Fruit fly (Drosophila melanogaster) whole organism, embryonic: Measurements from ENCODE around the gene CG1231.

ENCODE experiments used
- Awh ChIP-seq: fragments of 200-800 bp; sonication (Bioruptor generic); IDR thresholded peaks from 2 replicates; pipeline ENCODE4, ENCODE4 v1.3.6; 2022; ENCODE audit warnings: missing biosample characterization, missing genetic modification characterization
- Bdp1 ChIP-seq: fragments of 200-800 bp; sonication (Bioruptor generic); optimal IDR thresholded peaks from 3 replicates; lab custom pipeline; 2016; ENCODE audit warnings: missing biosample characterization, missing genetic modification characterization
- CG10274 ChIP-seq: fragments of 200-800 bp; sonication (Bioruptor generic); optimal IDR thresholded peaks from 3 replicates; lab custom pipeline; 2017; ENCODE audit warnings: missing biosample characterization, mild to moderate bottlenecking, missing genetic modification characterization
- CG10543 ChIP-seq: fragments of 200-800 bp; sonication (Bioruptor generic); optimal IDR thresholded peaks from 3 replicates; lab custom pipeline; 2017; ENCODE audit warnings: missing biosample characterization, mild to moderate bottlenecking, missing genetic modification characterization, moderate library complexity
- CG12769 ChIP-seq: fragments of 200-800 bp; sonication (Bioruptor generic); optimal IDR thresholded peaks from 2 replicates; lab custom pipeline; 2019; ENCODE audit warnings: missing biosample characterization, mild to moderate bottlenecking, missing genetic modification characterization, moderate library complexity
- CG14014 ChIP-seq: fragments of 200-800 bp; sonication (Bioruptor generic); IDR thresholded peaks from 2 replicates; pipeline ENCODE4 v1.3.6; 2022; ENCODE audit warnings: missing biosample characterization, missing genetic modification characterization
- CG15479 ChIP-seq: fragments of 200-800 bp; sonication (Bioruptor generic); optimal IDR thresholded peaks from 3 replicates; lab custom pipeline; 2019; ENCODE audit warnings: missing biosample characterization, mild to moderate bottlenecking, missing genetic modification characterization, moderate library complexity
- CG15601 ChIP-seq: fragments of 200-800 bp; sonication (Bioruptor generic); optimal IDR thresholded peaks from 3 replicates; lab custom pipeline; 2019; ENCODE audit warnings: missing biosample characterization, mild to moderate bottlenecking, missing genetic modification characterization, moderate library complexity
- CG16815 ChIP-seq: fragments of 200-800 bp; sonication (Bioruptor generic); optimal IDR thresholded peaks from 3 replicates; lab custom pipeline; 2017; ENCODE audit warnings: missing biosample characterization, mild to moderate bottlenecking, missing genetic modification characterization
- CG17361 ChIP-seq: fragments of 200-800 bp; sonication (Bioruptor generic); IDR thresholded peaks from 3 replicates; pipeline ENCODE4 v1.3.6; 2022; ENCODE audit warnings: missing biosample characterization, missing genetic modification characterization
- CG1832 ChIP-seq: fragments of 200-800 bp; sonication (Bioruptor generic); optimal IDR thresholded peaks from 2 replicates; lab custom pipeline; 2017; ENCODE audit warnings: missing biosample characterization, mild to moderate bottlenecking, missing genetic modification characterization, inconsistent platforms
- CG2116 ChIP-seq: fragments of 200-800 bp; sonication (Bioruptor generic); optimal IDR thresholded peaks from 3 replicates; lab custom pipeline; 2018; ENCODE audit warnings: missing biosample characterization, mild to moderate bottlenecking, missing genetic modification characterization
- CG2678 ChIP-seq: fragments of 200-800 bp; sonication (Bioruptor generic); optimal IDR thresholded peaks from 3 replicates; lab custom pipeline; 2019; ENCODE audit warnings: missing biosample characterization, mild to moderate bottlenecking, missing genetic modification characterization, moderate library complexity
- CG6272 ChIP-seq: fragments of 200-800 bp; sonication (Bioruptor generic); IDR thresholded peaks from 2 replicates; pipeline ENCODE4 v1.3.6; 2022; ENCODE audit warnings: missing biosample characterization, missing genetic modification characterization
- CG6654 ChIP-seq: fragments of 200-800 bp; sonication (Bioruptor generic); optimal IDR thresholded peaks from 2 replicates; lab custom pipeline; 2017; ENCODE audit warnings: missing biosample characterization, mild to moderate bottlenecking, missing genetic modification characterization
- CG7786 ChIP-seq: fragments of 200-800 bp; sonication (Bioruptor generic); optimal IDR thresholded peaks from 2 replicates; lab custom pipeline; 2016; ENCODE audit warnings: missing biosample characterization, missing genetic modification characterization
- CG7987 ChIP-seq: fragments of 200-800 bp; sonication (Bioruptor generic); optimal IDR thresholded peaks from 2 replicates; lab custom pipeline; 2018; ENCODE audit warnings: missing biosample characterization, mild to moderate bottlenecking, missing genetic modification characterization, moderate library complexity
- CG8924 ChIP-seq: fragments of 200-800 bp; optimal IDR thresholded peaks from 3 replicates; lab custom pipeline; 2019; ENCODE audit warnings: missing biosample characterization, mild to moderate bottlenecking, missing genetic modification characterization, moderate library complexity
- CoRest ChIP-seq: fragments of 200-800 bp; sonication (Bioruptor generic); optimal IDR thresholded peaks from 3 replicates; lab custom pipeline; 2018; ENCODE audit warnings: missing biosample characterization, mild to moderate bottlenecking, missing genetic modification characterization, moderate library complexity
- Dek ChIP-seq: fragments of 200-800 bp; sonication (Bioruptor generic); optimal IDR thresholded peaks from 3 replicates; lab custom pipeline; 2019; ENCODE audit warnings: missing biosample characterization, mild to moderate bottlenecking, missing genetic modification characterization, moderate library complexity
- Dfd ChIP-seq, 2 experiments: fragments of >200 bp; optimal IDR thresholded peaks; 2 replicates each; lab custom pipeline; 2017; ENCODE audit warnings: missing biosample characterization in 2 of 2, missing genetic modification characterization in 2 of 2
- Fer1 ChIP-seq: fragments of 200-800 bp; sonication (Bioruptor generic); optimal IDR thresholded peaks from 2 replicates; lab custom pipeline; 2017; ENCODE audit warnings: missing biosample characterization, mild to moderate bottlenecking, missing genetic modification characterization
- HmgD ChIP-seq: fragments of 200-800 bp; sonication (Bioruptor generic); optimal IDR thresholded peaks from 3 replicates; lab custom pipeline; 2016; ENCODE audit warnings: missing biosample characterization, missing genetic modification characterization
- Hr39 ChIP-seq: fragments of >200 bp; optimal IDR thresholded peaks from 2 replicates; lab custom pipeline; 2017
- Jarid2 ChIP-seq: fragments of 200-800 bp; sonication (Bioruptor generic); optimal IDR thresholded peaks from 3 replicates; lab custom pipeline; 2017; ENCODE audit warnings: mild to moderate bottlenecking, missing biosample characterization, missing genetic modification reagents, missing genetic modification characterization
- Lim3 ChIP-seq: fragments of 200-800 bp; sonication (Bioruptor generic); IDR thresholded peaks from 2 replicates; pipeline ENCODE4 v1.3.6; 2022; ENCODE audit warnings: missing biosample characterization, missing genetic modification characterization
- Med ChIP-seq: fragments of 200-800 bp; sonication (Bioruptor generic); peaks from one replicate; lab custom pipeline; 2016; ENCODE audit warnings: missing biosample characterization, missing genetic modification characterization, mild to moderate bottlenecking, inconsistent platforms, moderate library complexity
- Mrtf ChIP-seq: fragments of 200-800 bp; sonication (Bioruptor generic); IDR thresholded peaks from 3 replicates; pipeline ENCODE4 v1.3.6; 2022; ENCODE audit warnings: missing biosample characterization, missing genetic modification characterization
- Poxn ChIP-seq: fragments of 200-800 bp; sonication (Bioruptor generic); IDR thresholded peaks from 2 replicates; pipeline ENCODE4 v1.3.6; 2022; ENCODE audit warnings: missing biosample characterization, missing genetic modification characterization
- Xbp1 ChIP-seq: fragments of 200-800 bp; sonication (Bioruptor generic); optimal IDR thresholded peaks from 3 replicates; lab custom pipeline; 2016; ENCODE audit warnings: missing biosample characterization, mild to moderate bottlenecking, missing genetic modification characterization
- abd-A ChIP-seq: fragments of 200-800 bp; sonication (Bioruptor generic); optimal IDR thresholded peaks from 3 replicates; lab custom pipeline; 2019; ENCODE audit warnings: missing biosample characterization, mild to moderate bottlenecking, missing genetic modification characterization, moderate library complexity
- ato ChIP-seq: fragments of 200-800 bp; sonication (Bioruptor generic); IDR thresholded peaks from 2 replicates; pipeline ENCODE4 v1.3.6; 2022; ENCODE audit warnings: missing biosample characterization, missing genetic modification characterization; ENCODE audit not compliant: partially characterized antibody
- cg ChIP-seq: fragments of 200-800 bp; sonication (Bioruptor generic); optimal IDR thresholded peaks from 3 replicates; lab custom pipeline; 2019; ENCODE audit warnings: missing biosample characterization, mild to moderate bottlenecking, missing genetic modification characterization, moderate library complexity
- chif ChIP-seq, 2 experiments: fragments of 200-800 bp; sonication (Bioruptor generic); optimal IDR thresholded peaks; 3 replicates each; lab custom pipeline; 2016; ENCODE audit warnings: missing biosample characterization in 2 of 2, missing genetic modification characterization in 2 of 2
- disco-r ChIP-seq: fragments of 200-800 bp; sonication (Bioruptor generic); optimal IDR thresholded peaks from 2 replicates; lab custom pipeline; 2016; ENCODE audit warnings: missing biosample characterization, missing genetic modification characterization
- fru ChIP-seq: fragments of >200 bp; optimal IDR thresholded peaks from 2 replicates; lab custom pipeline; 2017
- fu2 ChIP-seq: fragments of 200-800 bp; sonication (Bioruptor generic); optimal IDR thresholded peaks from 2 replicates; lab custom pipeline; 2016; ENCODE audit warnings: missing biosample characterization, missing genetic modification characterization
- gcm2 ChIP-seq: fragments of 200-800 bp; sonication (Bioruptor generic); optimal IDR thresholded peaks from 2 replicates; lab custom pipeline; 2016; ENCODE audit warnings: missing biosample characterization, missing genetic modification characterization
- grn ChIP-seq: fragments of 200-800 bp; sonication (Bioruptor generic); optimal IDR thresholded peaks from 3 replicates; lab custom pipeline; 2017; ENCODE audit warnings: missing biosample characterization, missing genetic modification characterization
- hth ChIP-seq: fragments of >200 bp; optimal IDR thresholded peaks from 2 replicates; lab custom pipeline; 2017; ENCODE audit warnings: inconsistent platforms
- lab ChIP-seq: fragments of 200-800 bp; sonication (Bioruptor generic); optimal IDR thresholded peaks from 3 replicates; lab custom pipeline; 2017; ENCODE audit warnings: missing biosample characterization, missing genetic modification characterization, mild to moderate bottlenecking, moderate library complexity, missing genetic modification reagents
- lola ChIP-seq, 3 experiments: fragments of >200 bp in 2 of 3; fragments of 200-800 bp in 1 of 3; sonication (Bioruptor generic) in 1 of 3; optimal IDR thresholded peaks; 2 replicates each; lab custom pipeline; 2017 to 2019; ENCODE audit warnings: missing biosample characterization in 3 of 3, missing genetic modification characterization in 3 of 3, mild to moderate bottlenecking in 1 of 3, moderate library complexity in 1 of 3
- mam ChIP-seq: fragments of 200-800 bp; sonication (Bioruptor generic); optimal IDR thresholded peaks from 3 replicates; lab custom pipeline; 2016; ENCODE audit warnings: missing biosample characterization, missing genetic modification characterization
- p53 ChIP-seq: fragments of 200-800 bp; sonication (Bioruptor generic); optimal IDR thresholded peaks from 2 replicates; lab custom pipeline; 2016; ENCODE audit warnings: missing biosample characterization, missing genetic modification characterization
- pros ChIP-seq: fragments of 200-800 bp; sonication (Bioruptor generic); optimal IDR thresholded peaks from 3 replicates; lab custom pipeline; 2019; ENCODE audit warnings: missing biosample characterization, mild to moderate bottlenecking, missing genetic modification characterization, moderate library complexity
- repo ChIP-seq: fragments of 200-800 bp; sonication (Bioruptor generic); optimal IDR thresholded peaks from 2 replicates; lab custom pipeline; 2016; ENCODE audit warnings: missing biosample characterization, missing genetic modification characterization
- rib ChIP-seq: fragments of 200-800 bp; sonication (Bioruptor generic); IDR thresholded peaks from 2 replicates; pipeline ENCODE4 v1.3.6; 2022; ENCODE audit warnings: missing biosample characterization, missing genetic modification characterization
- sens-2 ChIP-seq: fragments of 200-800 bp; sonication (Bioruptor generic); IDR thresholded peaks from 2 replicates; pipeline ENCODE4 v1.3.6; 2022; ENCODE audit warnings: missing biosample characterization, missing genetic modification characterization
- shn ChIP-seq: fragments of 200-800 bp; sonication (Bioruptor generic); optimal IDR thresholded peaks from 3 replicates; lab custom pipeline; 2016; ENCODE audit warnings: missing biosample characterization, missing genetic modification characterization
- sisA ChIP-seq: fragments of 200-800 bp; sonication (Bioruptor generic); IDR thresholded peaks from 2 replicates; pipeline ENCODE4 v1.3.6; 2022; ENCODE audit warnings: missing biosample characterization, missing genetic modification characterization
- ssp ChIP-seq: fragments of 200-800 bp; sonication (Bioruptor generic); IDR thresholded peaks from 2 replicates; pipeline ENCODE4 v1.3.6; 2022; ENCODE audit warnings: missing biosample characterization, missing genetic modification characterization
- wdn ChIP-seq: fragments of 200-800 bp; sonication (Bioruptor generic); IDR thresholded peaks from 2 replicates; pipeline ENCODE4 v1.3.6; 2022; ENCODE audit warnings: missing biosample characterization, missing genetic modification characterization
- zen2 ChIP-seq: fragments of 200-800 bp; sonication (Bioruptor generic); IDR thresholded peaks from 3 replicates; pipeline ENCODE4 v1.3.6; 2022; ENCODE audit warnings: missing biosample characterization, missing genetic modification characterization; ENCODE audit not compliant: partially characterized antibody

Gene CG1231

DNA sequence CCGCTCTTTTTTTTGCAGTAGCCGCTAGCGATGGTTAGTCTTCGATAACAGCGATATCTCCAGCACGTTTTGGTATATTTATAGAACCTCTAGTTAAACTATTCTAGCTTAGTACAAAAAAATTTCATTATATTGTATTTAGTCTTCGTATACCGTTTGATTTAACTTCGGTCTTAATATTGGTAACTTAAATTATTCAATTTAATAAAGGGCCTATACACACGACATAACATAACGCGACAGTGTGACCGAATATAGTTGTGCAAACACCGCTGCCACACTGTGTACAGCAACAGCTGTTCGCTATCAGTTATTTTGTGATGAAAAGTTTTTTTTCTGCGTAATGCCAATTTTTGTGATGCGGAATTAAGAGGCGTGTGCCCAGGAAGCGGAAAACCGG, 5.0 kb downstream of the CG1231 start, which contains the start of the genes Cdc5 and CG1233 (continued):
- TF ChIP-seq rib (GFP tag; lab: Robert Waterston, UW) (0 out of 2 replicates have a peak, but pooled peaks have one; percentile 16), CG2678 (tag; lab: Kevin White, UChicago) (no peak), CG6654 (GFP tag; lab: Kevin White, UChicago) (no peak), Med (GFP tag; lab: Kevin White, UChicago) (peak; percentile 88), disco-r (GFP tag; lab: Kevin White, UChicago) (no peak), CG15601 (tag; lab: Kevin White, UChicago) (no peak), chif (GFP tag; optimal IDR thresholded peaks at IDR 0.05; lab: Kevin White, UChicago) (no peak), CG16815 (GFP tag; lab: Kevin White, UChicago) (no peak), Dfd (GFP tag; optimal IDR thresholded peaks at IDR 0.05; lab: Kevin White, UChicago) (no peak), CG10543 (GFP tag; lab: Kevin White, UChicago) (no peak), fru (lab: Kevin White, UChicago) (no peak), Awh (GFP tag; lab: Robert Waterston, UW) (no peak), CG7786 (peak; percentile 4), CG12769 (tag; lab: Kevin White, UChicago) (no peak), abd-A (tag; lab: Kevin White, UChicago) (no peak), sens-2 (GFP tag; lab: Robert Waterston, UW) (no peak), CG1832 (GFP tag; lab: Kevin White, UChicago) (no peak), CG15479 (peak; percentile 16), Dek (tag; lab: Kevin White, UChicago) (no peak), CG14014 (GFP tag; lab: Robert Waterston, UW) (no peak), CG2116 (GFP tag; lab: Kevin White, UChicago) (peak; percentile 76), pros (GFP tag; lab: Kevin White, UChicago) (no peak), Poxn (no peak), CG8924 (peak; percentile 44), Bdp1 (GFP tag; lab: Kevin White, UChicago) (no peak), Lim3 (no peak), HmgD (GFP tag; lab: Kevin White, UChicago) (no peak), CG10274 (GFP tag; lab: Kevin White, UChicago) (no peak), gcm2 (GFP tag; lab: Kevin White, UChicago) (no peak), wdn (GFP tag; lab: Robert Waterston, UW) (no peak), lola (GFP tag; optimal IDR thresholded peaks at IDR 0.05; lab: Kevin White, UChicago) (peak in 1 of 3 experiments; percentile 70), lab (no peak), mam (GFP tag; lab: Kevin White, UChicago) (no peak), hth (lab: Kevin White, UChicago) (no peak), fu2 (peak; percentile 18), Hr39 (lab: Kevin White, UChicago) (no peak), grn (GFP tag; lab: Kevin White, UChicago) (no peak), repo (peak; percentile 20), Jarid2 (GFP tag; lab: Kevin White, UChicago) (no peak), ato (GFP tag; lab: Robert Waterston, UW) (no peak), CoRest (peak; percentile 30), CG6272 (GFP tag; lab: Robert Waterston, UW) (no peak), Mrtf (GFP tag; lab: Robert Waterston, UW) (no peak), cg (GFP tag; lab: Kevin White, UChicago) (no peak), p53 (GFP tag; lab: Kevin White, UChicago) (no peak), Fer1 (GFP tag; lab: Kevin White, UChicago) (no peak), CG17361 (no peak), ssp (GFP tag; lab: Robert Waterston, UW) (peak; percentile 30; the same call in 1 of the 2 replicates), Xbp1 (GFP tag; lab: Kevin White, UChicago) (peak; percentile 55), CG7987 (GFP tag; lab: Kevin White, UChicago) (peak; percentile 31), shn (GFP tag; lab: Kevin White, UChicago) (peak; percentile 34), zen2 (GFP tag; lab: Robert Waterston, UW) (no peak), sisA (GFP tag; lab: Robert Waterston, UW) (no peak)
